Worm (Caenorhabditis elegans) whole organism, L1 larva: ENCODE measurements around the gene R11D1.4.

Experiments used
- C04F5.9 ChIP-seq: sonication (generic microtip); optimal IDR thresholded peaks from 2 replicates; lab custom pipeline; 2016; ENCODE audit warnings: missing genetic modification characterization, missing compliant biosample characterization
- blmp-1 ChIP-seq: fragments of 150-350 bp; optimal IDR thresholded peaks from 2 replicates; lab custom pipeline; 2014; ENCODE audit warnings: missing biosample characterization, missing genetic modification characterization
- ces-1 ChIP-seq: fragments of 150-350 bp; optimal IDR thresholded peaks from 2 replicates; lab custom pipeline; 2014; ENCODE audit warnings: missing biosample characterization, missing genetic modification reagents, missing genetic modification characterization
- dpl-1 ChIP-seq, 3 experiments: fragments of 150-350 bp in 2 of 3; sonication (generic microtip) in 1 of 3; optimal IDR thresholded peaks; 2 replicates each; lab custom pipeline; 2014 to 2017; ENCODE audit warnings: missing biosample characterization in 3 of 3, missing genetic modification characterization in 3 of 3, missing genetic modification reagents in 3 of 3
- dsc-1 ChIP-seq: sonication (generic microtip); optimal IDR thresholded peaks from 2 replicates; lab custom pipeline; 2016; ENCODE audit warnings: mild to moderate bottlenecking, missing genetic modification characterization, missing compliant biosample characterization
- elt-3 ChIP-seq, 6 experiments: fragments of 150-350 bp in 1 of 6; sonication (generic microtip); optimal IDR thresholded peaks; 2 replicates each; lab custom pipeline; 2017 to 2018; ENCODE audit warnings: missing biosample characterization in 6 of 6, missing genetic modification characterization in 6 of 6, inconsistent platforms in 1 of 6
- fkh-4 ChIP-seq: sonication (generic microtip); optimal IDR thresholded peaks from 2 replicates; lab custom pipeline; 2016; ENCODE audit warnings: missing compliant biosample characterization, missing genetic modification characterization, borderline replicate concordance
- lin-13 ChIP-seq: fragments of 150-350 bp; optimal IDR thresholded peaks from 2 replicates; lab custom pipeline; 2014; ENCODE audit warnings: missing biosample characterization, missing genetic modification reagents, missing genetic modification characterization
- lin-14 ChIP-seq: fragments of 200-800 bp; sonication (Bioruptor generic); optimal IDR thresholded peaks from 2 replicates; lab custom pipeline; 2018; ENCODE audit warnings: mild to moderate bottlenecking, missing genetic modification characterization, moderate library complexity, missing compliant biosample characterization
- nhr-20 ChIP-seq: sonication (generic microtip); optimal IDR thresholded peaks from 2 replicates; lab custom pipeline; 2016; ENCODE audit warnings: mild to moderate bottlenecking, missing genetic modification characterization, missing compliant biosample characterization
- nhr-85 ChIP-seq: sonication (generic microtip); peaks from one replicate; lab custom pipeline; 2016; ENCODE audit warnings: missing genetic modification characterization, inconsistent platforms, missing compliant biosample characterization
- tbx-2 ChIP-seq: sonication (generic microtip); optimal IDR thresholded peaks from 2 replicates; lab custom pipeline; 2016; ENCODE audit warnings: missing genetic modification characterization, missing compliant biosample characterization
- zip-4 ChIP-seq: fragments of 200-800 bp; sonication (Bioruptor generic); optimal IDR thresholded peaks from 2 replicates; lab custom pipeline; 2018; ENCODE audit warnings: mild to moderate bottlenecking, missing genetic modification characterization, moderate library complexity, missing compliant biosample characterization

The R11D1.4 gene

DNA sequence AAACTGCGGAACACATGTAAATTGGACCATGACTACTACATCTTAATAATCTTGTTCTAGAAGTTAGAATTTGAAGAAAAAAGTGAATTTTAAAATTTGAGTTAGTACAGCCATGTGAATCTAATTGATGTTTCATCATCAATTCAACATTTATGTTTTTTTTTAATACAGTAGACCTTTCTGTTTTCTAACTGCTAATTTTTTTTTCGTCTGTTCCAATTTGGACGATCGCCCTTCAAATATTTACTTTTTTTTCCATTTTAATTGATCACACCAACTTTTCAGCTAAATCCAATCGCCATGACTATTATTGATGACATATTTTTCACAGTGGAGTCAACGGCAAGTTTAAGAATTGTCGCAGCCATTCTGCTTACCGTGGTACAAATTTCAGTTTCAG lies 43.4 kb downstream of the R11D1.4 start, which contains the start of gene srx-116:
Gene srx-116 (plus strand): TSS at position 301 of the 400 bp plus-strand sequence.
- TF ChIP-seq lin-14 (GFP tag; lab: Kevin White, UChicago) = no peak
- TF ChIP-seq nhr-20 (tag; lab: Kevin White, UChicago) = no peak
- TF ChIP-seq tbx-2 (tag; lab: Kevin White, UChicago) = no peak

DNA sequence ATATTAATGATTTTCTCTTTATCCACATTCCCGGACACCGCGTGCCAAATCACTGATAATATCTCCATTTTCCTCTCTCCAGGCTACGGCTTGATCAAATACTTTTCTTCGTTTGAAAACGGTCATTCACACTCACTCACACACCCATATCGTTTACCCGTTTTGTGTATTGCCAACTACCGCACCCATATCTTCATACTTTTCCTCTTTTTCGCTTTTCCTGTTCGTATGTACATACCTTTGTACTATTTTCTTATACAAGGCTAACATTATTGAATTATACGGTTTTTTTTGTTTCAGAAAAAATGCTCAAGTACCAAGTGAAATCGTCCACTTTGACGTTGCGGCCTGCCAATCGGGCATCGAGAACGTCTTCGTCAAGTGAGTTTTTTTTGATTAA lies 46.1 kb downstream of the R11D1.4 start, which contains the start of gene W05B10.4:
Gene W05B10.4 (plus strand): TSS at position 301 of the 400 bp plus-strand sequence.
- no peak for TF ChIP-seq C04F5.9 (tag; lab: Kevin White, UChicago)
- TF ChIP-seq blmp-1 (tag; lab: Kevin White, UChicago) = peak; percentile 5

DNA sequence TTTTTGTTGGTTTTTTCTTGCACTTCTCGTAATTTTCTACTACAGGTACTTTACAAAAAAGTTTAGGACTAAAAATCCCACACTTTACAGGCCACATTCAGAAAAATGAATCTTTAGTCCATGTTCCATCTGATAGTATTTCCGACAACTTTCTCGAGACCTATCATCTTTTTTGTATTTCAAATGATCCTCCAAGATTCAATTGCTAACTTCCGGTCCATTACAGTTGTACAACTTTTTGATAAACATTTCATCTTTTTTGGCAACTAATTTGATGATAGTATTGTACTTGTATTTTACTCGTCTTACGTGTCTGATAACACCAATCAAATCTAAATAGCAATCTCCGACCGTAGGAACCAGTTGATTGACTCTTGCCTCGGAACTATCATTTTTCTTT lies 46.6 kb downstream of the R11D1.4 start:
- TF ChIP-seq ces-1 (GFP tag; lab: Kevin White, UChicago) (no peak), lin-13 (no peak), elt-3 (tag; optimal IDR thresholded peaks at IDR 0.05; lab: Kevin White, UChicago) (peak in 3 of 6 experiments; percentile 37 to 57 (median 40)), lin-14 (GFP tag; lab: Kevin White, UChicago) (peak; percentile 51), nhr-85 (tag; lab: Kevin White, UChicago) (peak; percentile 65), nhr-20 (tag; lab: Kevin White, UChicago) (peak; percentile 25), blmp-1 (tag; lab: Kevin White, UChicago) (peak; percentile 35), dpl-1 (GFP tag; optimal IDR thresholded peaks at IDR 0.05; lab: Kevin White, UChicago) (no peak)

DNA sequence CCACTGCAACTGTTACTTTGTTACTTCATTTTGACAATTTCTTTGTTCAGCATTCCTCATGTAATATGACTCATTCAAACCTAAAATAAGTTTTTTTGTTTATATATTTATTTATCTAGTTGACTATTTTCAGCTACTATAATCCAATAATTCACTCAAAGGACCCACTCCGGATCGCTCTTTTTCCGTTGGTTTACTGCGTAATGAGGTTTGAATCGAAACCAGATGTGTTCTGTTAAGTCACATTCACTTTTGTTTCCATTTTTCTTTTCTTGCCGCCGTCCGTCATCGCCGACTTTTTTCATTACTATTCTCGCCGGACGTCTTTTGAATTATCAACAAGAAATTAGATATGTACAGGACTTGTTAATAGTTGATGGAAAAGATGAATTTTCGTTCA lies 50.6 kb downstream of the R11D1.4 start:
- peak; percentile 90 for TF ChIP-seq dsc-1 (tag; lab: Kevin White, UChicago)
- TF ChIP-seq blmp-1 (tag; lab: Kevin White, UChicago) = peak; percentile 21
- TF ChIP-seq fkh-4 (tag; lab: Kevin White, UChicago) = peak; percentile 60
- TF ChIP-seq zip-4 = no peak
